Worm (Caenorhabditis elegans) whole organism, L4 larva: Measurements from ENCODE around the gene yju-2.

ENCODE experiments used
- F26F4.8 ChIP-seq: fragments of 200-800 bp; sonication (Bioruptor generic); conservative IDR thresholded peaks from 2 replicates; pipeline ENCODE4 v1.3.6; 2022; ENCODE audit warnings: missing genetic modification characterization, missing compliant biosample characterization
- F37D6.2 ChIP-seq: sonication (generic microtip); optimal IDR thresholded peaks from 2 replicates; lab custom pipeline; 2016; ENCODE audit warnings: mild to moderate bottlenecking, missing genetic modification characterization, missing compliant biosample characterization
- F44E2.7 ChIP-seq: fragments of 200-800 bp; sonication (Bioruptor generic); IDR thresholded peaks from 2 replicates; pipeline ENCODE4 v2.1.2; 2022; ENCODE audit warnings: missing genetic modification characterization, missing compliant biosample characterization
- T26A8.4 ChIP-seq: fragments of 200-800 bp; sonication (Bioruptor generic); IDR thresholded peaks from 2 replicates; pipeline ENCODE4 v1.3.6; 2022; ENCODE audit warnings: missing genetic modification characterization, missing compliant biosample characterization
- Y105C5A.15 ChIP-seq: fragments of 200-800 bp; sonication (Bioruptor generic); IDR thresholded peaks from 2 replicates; pipeline ENCODE4 v1.3.6; 2022; ENCODE audit warnings: missing genetic modification characterization, missing compliant biosample characterization
- Y75B8A.6 ChIP-seq: fragments of 200-800 bp; sonication (Bioruptor generic); IDR thresholded peaks from 2 replicates; pipeline ENCODE4 v1.3.6; 2022; ENCODE audit warnings: missing genetic modification reagents, missing genetic modification characterization, missing compliant biosample characterization
- ZK337.2 ChIP-seq: fragments of 200-800 bp; sonication (Bioruptor generic); IDR thresholded peaks from 2 replicates; pipeline ENCODE4 v1.3.6; 2022; ENCODE audit warnings: missing genetic modification reagents, missing genetic modification characterization, missing compliant biosample characterization
- aha-1 ChIP-seq: fragments of 150-350 bp; peaks from one replicate; lab custom pipeline; 2014; ENCODE audit warnings: missing biosample characterization, missing genetic modification characterization
- aly-2 ChIP-seq: sonication (generic microtip); optimal IDR thresholded peaks from 2 replicates; lab custom pipeline; 2018; ENCODE audit warnings: missing biosample characterization, missing genetic modification characterization
- ama-1 ChIP-seq: fragments of 150-350 bp; optimal IDR thresholded peaks from 2 replicates; lab custom pipeline; 2014; ENCODE audit warnings: inconsistent platforms, mixed read lengths
- attf-4 ChIP-seq: sonication (generic microtip); optimal IDR thresholded peaks from 3 replicates; lab custom pipeline; 2017; ENCODE audit warnings: missing biosample characterization, missing genetic modification characterization
- ceh-20 ChIP-seq: fragments of 200-800 bp; sonication (Bioruptor generic); IDR thresholded peaks from 2 replicates; pipeline ENCODE4 v1.3.6; 2022; ENCODE audit warnings: missing genetic modification reagents, missing genetic modification characterization, missing compliant biosample characterization
- ceh-28 ChIP-seq: fragments of 150-350 bp; optimal IDR thresholded peaks from 2 replicates; lab custom pipeline; 2014; ENCODE audit warnings: missing biosample characterization, missing genetic modification reagents, missing genetic modification characterization
- ceh-62 ChIP-seq: sonication (generic microtip); optimal IDR thresholded peaks from 2 replicates; lab custom pipeline; 2017; ENCODE audit warnings: missing biosample characterization, missing genetic modification characterization
- ces-1 ChIP-seq: fragments of 150-350 bp; sonication (generic microtip); optimal IDR thresholded peaks from 4 replicates; lab custom pipeline; 2014; ENCODE audit warnings: missing biosample characterization, missing genetic modification reagents, missing genetic modification characterization
- ctbp-1 ChIP-seq: fragments of 200-800 bp; sonication (Bioruptor generic); IDR thresholded peaks from 2 replicates; pipeline ENCODE4 v1.3.6; 2022; ENCODE audit warnings: missing genetic modification reagents, missing genetic modification characterization, missing compliant biosample characterization
- daf-12 ChIP-seq: fragments of 150-350 bp; optimal IDR thresholded peaks from 2 replicates; lab custom pipeline; 2014; ENCODE audit warnings: missing biosample characterization, missing genetic modification reagents, missing genetic modification characterization
- daf-19 ChIP-seq: fragments of 200-800 bp; sonication (Bioruptor generic); conservative IDR thresholded peaks from 2 replicates; pipeline ENCODE4 v1.3.6; 2022; ENCODE audit warnings: missing genetic modification characterization, missing compliant biosample characterization
- daf-8 ChIP-seq: fragments of 200-800 bp; sonication (Bioruptor generic); IDR thresholded peaks from 2 replicates; pipeline ENCODE4 v1.3.6; 2022; ENCODE audit warnings: missing genetic modification characterization, missing compliant biosample characterization
- dmd-6 ChIP-seq: fragments of 200-800 bp; sonication (Bioruptor generic); IDR thresholded peaks from 2 replicates; pipeline ENCODE4 v1.3.6; 2022; ENCODE audit warnings: missing genetic modification reagents, missing genetic modification characterization, missing compliant biosample characterization
- dpl-1 ChIP-seq: fragments of 150-350 bp; optimal IDR thresholded peaks from 2 replicates; lab custom pipeline; 2014; ENCODE audit warnings: missing biosample characterization, missing genetic modification reagents, missing genetic modification characterization
- duxl-1 ChIP-seq: sonication (generic microtip); optimal IDR thresholded peaks from 2 replicates; lab custom pipeline; 2016; ENCODE audit warnings: mild to moderate bottlenecking, missing genetic modification characterization, moderate library complexity, missing compliant biosample characterization; ENCODE audit not compliant: poor library complexity
- egl-43 ChIP-seq: fragments of 200-800 bp; sonication (Bioruptor generic); IDR thresholded peaks from 2 replicates; pipeline ENCODE4 v1.3.6; 2022; ENCODE audit warnings: missing genetic modification reagents, missing genetic modification characterization, missing compliant biosample characterization
- fkh-10 ChIP-seq: fragments of 150-350 bp; optimal IDR thresholded peaks from 2 replicates; lab custom pipeline; 2014; ENCODE audit warnings: missing biosample characterization, missing genetic modification reagents, missing genetic modification characterization
- fos-1 ChIP-seq: fragments of 150-350 bp; optimal IDR thresholded peaks from 2 replicates; lab custom pipeline; 2014; ENCODE audit warnings: missing biosample characterization, missing genetic modification characterization
- gei-8 ChIP-seq: fragments of 200-800 bp; sonication (Bioruptor generic); optimal IDR thresholded peaks from 2 replicates; lab custom pipeline; 2018; ENCODE audit warnings: mild to moderate bottlenecking, missing genetic modification characterization, missing compliant biosample characterization
- hif-1 ChIP-seq, 2 experiments: sonication (generic microtip); optimal IDR thresholded peaks; 2 replicates each; lab custom pipeline; 2016 to 2017; ENCODE audit warnings: missing compliant biosample characterization in 2 of 2, missing genetic modification characterization in 2 of 2, missing genetic modification reagents in 2 of 2, missing genotype in 2 of 2, mild to moderate bottlenecking in 1 of 2
- jun-1 ChIP-seq: fragments of 150-350 bp; optimal IDR thresholded peaks from 2 replicates; lab custom pipeline; 2014; ENCODE audit warnings: missing biosample characterization, missing genetic modification reagents, missing genetic modification characterization
- lin-15B ChIP-seq: fragments of 150-350 bp; sonication (generic microtip); optimal IDR thresholded peaks from 3 replicates; lab custom pipeline; 2014; ENCODE audit warnings: missing biosample characterization, missing genetic modification characterization
- lin-29 ChIP-seq: fragments of 200-800 bp; sonication (Bioruptor generic); IDR thresholded peaks from 2 replicates; pipeline ENCODE4 v1.3.6; 2022; ENCODE audit warnings: missing genetic modification reagents, missing genetic modification characterization, missing compliant biosample characterization
- lin-38 ChIP-seq: fragments of 200-800 bp; sonication (Bioruptor generic); IDR thresholded peaks from 2 replicates; pipeline ENCODE4 v1.3.6; 2022; ENCODE audit warnings: missing genetic modification reagents, missing genetic modification characterization, missing compliant biosample characterization
- lir-3 ChIP-seq: sonication (generic microtip); optimal IDR thresholded peaks from 2 replicates; lab custom pipeline; 2016; ENCODE audit warnings: mild to moderate bottlenecking, missing genetic modification characterization, missing compliant biosample characterization
- lsy-2 ChIP-seq, 2 experiments: fragments of 150-350 bp in 1 of 2; sonication (generic microtip) in 1 of 2; optimal IDR thresholded peaks; 2 replicates each; lab custom pipeline; 2014 to 2017; ENCODE audit warnings: missing biosample characterization in 2 of 2, missing genetic modification characterization in 2 of 2
- madf-9 ChIP-seq: fragments of 200-800 bp; sonication (Bioruptor generic); conservative IDR thresholded peaks from 2 replicates; pipeline ENCODE4 v1.3.6; 2022; ENCODE audit warnings: missing genetic modification reagents, missing genetic modification characterization, missing compliant biosample characterization
- mdt-29 ChIP-seq: fragments of 200-800 bp; sonication (Bioruptor generic); IDR thresholded peaks from 2 replicates; pipeline ENCODE4 v1.3.6; 2022; ENCODE audit warnings: missing genetic modification reagents, missing genetic modification characterization, missing compliant biosample characterization
- mxl-2 ChIP-seq: fragments of 200-800 bp; sonication (Bioruptor generic); conservative IDR thresholded peaks from 2 replicates; pipeline ENCODE4 v1.3.6; 2022; ENCODE audit warnings: missing genetic modification reagents, missing genetic modification characterization, missing compliant biosample characterization
- nhr-11 ChIP-seq: fragments of 150-350 bp; optimal IDR thresholded peaks from 2 replicates; lab custom pipeline; 2014; ENCODE audit warnings: missing biosample characterization, missing genetic modification characterization
- nhr-111 ChIP-seq: fragments of 200-800 bp; sonication (Bioruptor generic); optimal IDR thresholded peaks from 2 replicates; lab custom pipeline; 2018; ENCODE audit warnings: mild to moderate bottlenecking, missing genetic modification characterization, missing compliant biosample characterization
- nhr-25 ChIP-seq: sonication (generic microtip); optimal IDR thresholded peaks from 2 replicates; lab custom pipeline; 2017; ENCODE audit warnings: missing genetic modification characterization, mild to moderate bottlenecking, missing compliant biosample characterization, antibody characterized with exemption, moderate library complexity, borderline replicate concordance; ENCODE audit not compliant: insufficient read depth
- nhr-48 ChIP-seq: sonication (generic microtip); optimal IDR thresholded peaks from 2 replicates; lab custom pipeline; 2016; ENCODE audit warnings: mild to moderate bottlenecking, missing genetic modification characterization, missing compliant biosample characterization
- nhr-6 ChIP-seq: fragments of 150-350 bp; optimal IDR thresholded peaks from 2 replicates; lab custom pipeline; 2014; ENCODE audit warnings: missing biosample characterization, missing genetic modification characterization
- nhr-77 ChIP-seq: fragments of 150-350 bp; optimal IDR thresholded peaks from 2 replicates; lab custom pipeline; 2014; ENCODE audit warnings: missing biosample characterization, missing genetic modification characterization
- php-3 ChIP-seq: fragments of 200-800 bp; sonication (Bioruptor generic); IDR thresholded peaks from 2 replicates; pipeline ENCODE4 v1.3.6; 2022; ENCODE audit warnings: missing genetic modification reagents, missing genetic modification characterization, missing compliant biosample characterization
- pqm-1 ChIP-seq: sonication (generic microtip); optimal IDR thresholded peaks from 2 replicates; lab custom pipeline; 2017; ENCODE audit warnings: missing biosample characterization, missing genetic modification characterization
- rbr-2 ChIP-seq: sonication (generic microtip); optimal IDR thresholded peaks from 2 replicates; lab custom pipeline; 2016; ENCODE audit warnings: missing genotype, missing genetic modification characterization, missing compliant biosample characterization
- saeg-2 ChIP-seq: fragments of 200-800 bp; sonication (Bioruptor generic); IDR thresholded peaks from 2 replicates; pipeline ENCODE4 v1.3.6; 2022; ENCODE audit warnings: missing genetic modification reagents, missing genetic modification characterization, missing compliant biosample characterization
- set-16 ChIP-seq: fragments of 200-800 bp; sonication (Bioruptor generic); IDR thresholded peaks from 2 replicates; pipeline ENCODE4 v1.3.6; 2022; ENCODE audit warnings: missing genetic modification reagents, missing genetic modification characterization, missing compliant biosample characterization
- skn-1 ChIP-seq: fragments of 150-350 bp; optimal IDR thresholded peaks from 2 replicates; lab custom pipeline; 2014; ENCODE audit warnings: missing biosample characterization, missing genetic modification characterization
- snpc-4 ChIP-seq: fragments of 150-350 bp; optimal IDR thresholded peaks from 2 replicates; lab custom pipeline; 2014; ENCODE audit warnings: missing biosample characterization, missing genetic modification characterization
- tra-1 ChIP-seq: fragments of 200-800 bp; sonication (Bioruptor generic); IDR thresholded peaks from 2 replicates; pipeline ENCODE4 v1.3.6; 2022; ENCODE audit warnings: missing genetic modification reagents, missing genetic modification characterization, missing compliant biosample characterization
- zag-1 ChIP-seq: fragments of 150-350 bp; optimal IDR thresholded peaks from 2 replicates; lab custom pipeline; 2014; ENCODE audit warnings: missing biosample characterization, missing genetic modification characterization
- zip-11 ChIP-seq: fragments of 200-800 bp; sonication (Bioruptor generic); IDR thresholded peaks from 2 replicates; pipeline ENCODE4 v1.3.6; 2022; ENCODE audit warnings: missing genetic modification characterization, missing compliant biosample characterization
- ztf-11 ChIP-seq: fragments of 150-350 bp; optimal IDR thresholded peaks from 2 replicates; lab custom pipeline; 2014; ENCODE audit warnings: missing biosample characterization, missing genetic modification characterization
- ztf-7 ChIP-seq: fragments of 150-350 bp; optimal IDR thresholded peaks from 2 replicates; lab custom pipeline; 2014; ENCODE audit warnings: missing biosample characterization, missing genetic modification characterization

Gene yju-2

DNA sequence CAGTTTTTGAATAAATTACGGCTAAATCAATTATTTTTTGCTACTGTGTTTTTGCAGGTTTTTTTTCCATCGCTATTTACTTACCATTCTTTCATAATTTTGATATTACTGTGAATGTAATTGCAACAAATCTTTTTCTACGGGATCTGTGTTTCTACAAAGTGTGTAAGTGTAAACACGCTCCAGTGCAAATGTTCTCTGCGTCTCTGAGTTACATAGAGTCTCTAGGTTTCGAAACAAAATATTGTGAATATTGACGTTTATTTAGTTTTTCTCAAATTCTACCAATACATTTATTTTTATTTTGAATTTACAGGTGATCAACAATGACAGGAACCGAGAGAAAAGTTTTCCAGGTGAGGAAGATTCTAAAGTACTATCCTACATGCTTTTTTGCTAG lies at the start of gene yju-2 (continued):
- TF ChIP-seq saeg-2 (GFP tag; lab: Robert Waterston, UW) (no peak), lin-29 (no peak), mdt-29 (GFP tag; lab: Robert Waterston, UW) (no peak), nhr-77 (tag; lab: Kevin White, UChicago) (peak; percentile 32), nhr-111 (GFP tag; lab: Kevin White, UChicago) (no peak), ama-1 (lab: Kevin White, UChicago) (peak; percentile 1), lsy-2 (tag; optimal IDR thresholded peaks at IDR 0.05; lab: Kevin White, UChicago) (peak in 1 of 2 experiments; percentile 86), ZK337.2 (GFP tag; lab: Robert Waterston, UW) (no peak), aha-1 (tag; lab: Kevin White, UChicago) (peak; percentile 42), zip-11 (GFP tag; lab: Robert Waterston, UW) (no peak), F37D6.2 (tag; lab: Kevin White, UChicago) (no peak), ceh-20 (GFP tag; lab: Robert Waterston, UW) (no peak), Y105C5A.15 (GFP tag; lab: Robert Waterston, UW) (no peak), tra-1 (GFP tag; lab: Robert Waterston, UW) (no peak), ztf-7 (tag; lab: Kevin White, UChicago) (peak; percentile 18), lin-38 (GFP tag; lab: Robert Waterston, UW) (peak; percentile 86), php-3 (no peak), fos-1 (tag; lab: Kevin White, UChicago) (no peak), aly-2 (tag; lab: Kevin White, UChicago) (no peak), nhr-48 (tag; lab: Kevin White, UChicago) (no peak), gei-8 (GFP tag; lab: Kevin White, UChicago) (no peak), set-16 (GFP tag; lab: Robert Waterston, UW) (no peak), nhr-11 (tag; lab: Kevin White, UChicago) (peak; percentile 39), fkh-10 (peak; percentile 2), dpl-1 (GFP tag; lab: Kevin White, UChicago) (peak; percentile 55), madf-9 (GFP tag; lab: Robert Waterston, UW) (no peak), rbr-2 (no peak), jun-1 (tag; lab: Kevin White, UChicago) (no peak), ctbp-1 (GFP tag; lab: Robert Waterston, UW) (no peak), daf-12 (tag; lab: Kevin White, UChicago) (no peak), attf-4 (tag; lab: Kevin White, UChicago) (no peak), ceh-62 (tag; lab: Kevin White, UChicago) (no peak), egl-43 (GFP tag; lab: Robert Waterston, UW) (no peak), duxl-1 (tag; lab: Kevin White, UChicago) (no peak), Y75B8A.6 (no peak), zag-1 (tag; lab: Kevin White, UChicago) (no peak), ceh-28 (tag; lab: Kevin White, UChicago) (no peak), T26A8.4 (GFP tag; lab: Robert Waterston, UW) (no peak), hif-1 (tag; optimal IDR thresholded peaks at IDR 0.05; lab: Kevin White, UChicago) (peak in 1 of 2 experiments; percentile 47), F44E2.7 (GFP tag; lab: Robert Waterston, UW) (no peak), lir-3 (tag; lab: Kevin White, UChicago) (no peak), nhr-6 (tag; lab: Kevin White, UChicago) (peak; percentile 60), F26F4.8 (no peak), daf-8 (GFP tag; lab: Robert Waterston, UW) (no peak), ztf-11 (tag; lab: Kevin White, UChicago) (no peak), mxl-2 (GFP tag; lab: Robert Waterston, UW) (no peak), pqm-1 (tag; lab: Kevin White, UChicago) (no peak), ces-1 (GFP tag; lab: Kevin White, UChicago) (no peak), snpc-4 (no peak), dmd-6 (GFP tag; lab: Robert Waterston, UW) (no peak), nhr-25 (no peak), skn-1 (no peak), lin-15B (tag; lab: Kevin White, UChicago) (no peak), daf-19 (GFP tag; lab: Robert Waterston, UW) (no peak)
